Worm (Caenorhabditis elegans) whole organism, L4/young adult: ENCODE data around the gene nhr-15.

ENCODE experiments used
- W03F9.2 ChIP-seq: fragments of 150-350 bp; optimal IDR thresholded peaks from 2 replicates; lab custom pipeline; 2014; ENCODE audit warnings: missing biosample characterization, missing genetic modification characterization
- him-1 ChIP-seq: sonication (generic microtip); optimal IDR thresholded peaks from 2 replicates; lab custom pipeline; 2016; ENCODE audit warnings: missing genotype, missing genetic modification reagents, missing genetic modification characterization, missing compliant biosample characterization

DNA sequence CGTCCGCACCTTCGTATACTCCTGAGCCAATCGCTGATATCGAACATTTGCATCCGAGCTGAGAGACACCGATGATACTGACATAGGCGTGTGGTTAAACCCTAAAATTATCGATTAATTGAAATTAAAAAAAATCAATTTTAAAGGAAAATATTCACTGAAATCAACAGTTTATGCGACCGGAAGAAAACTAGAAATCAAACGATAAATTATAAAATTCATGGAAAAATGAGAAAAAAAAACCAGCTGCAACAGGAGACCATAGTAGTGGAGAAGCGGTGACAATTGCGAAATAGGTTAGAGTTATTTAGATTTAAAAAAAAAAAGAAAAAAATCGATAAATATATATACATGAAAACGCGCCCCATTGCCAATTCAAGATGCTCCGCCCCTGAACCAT lies 7.9 kb upstream of the nhr-15 start, which contains the start of gene F33E11.3:
- TF ChIP-seq him-1 (tag; lab: Kevin White, UChicago) (no peak), W03F9.2 (tag; lab: Kevin White, UChicago) (no peak)
